Worm (Caenorhabditis elegans): ENCODE data around the gene M153.5.

Gene M153.5

ce11 chrX:12146453-12147085 lies 2.8 kb downstream of the M153.5 start, which contains the start of gene pycr-1:
Gene pycr-1 (plus strand): TSS chrX:12146832.
- TF ChIP-seq lin-29 (GFP tag; IDR thresholded peaks at IDR 0.05) = no peak
- TF ChIP-seq lim-7 (GFP tag; IDR thresholded peaks at IDR 0.05) = no peak
- TF ChIP-seq nhr-28 (tag; optimal IDR thresholded peaks at IDR 0.05) = peak; percentile 65
- TF ChIP-seq R02D3.7 (tag; optimal IDR thresholded peaks at IDR 0.05) = no peak
- no peak for TF ChIP-seq mep-1 (tag; optimal IDR thresholded peaks at IDR 0.05)
- no peak for TF ChIP-seq nhr-102 (tag; optimal IDR thresholded peaks at IDR 0.05)
- TF ChIP-seq pqm-1 (tag; optimal IDR thresholded peaks at IDR 0.05) = peak; percentile 77
- TF ChIP-seq dmd-6 (GFP tag; IDR thresholded peaks at IDR 0.05) = peak; percentile 39
- no peak for TF ChIP-seq skn-1 (tag; optimal IDR thresholded peaks at IDR 0.05)
- peak; percentile 24 for TF ChIP-seq hlh-30 (tag; optimal IDR thresholded peaks at IDR 0.05; ENCODE audit: insufficient read depth)
- TF ChIP-seq dve-1 (tag; optimal IDR thresholded peaks at IDR 0.05; ENCODE audit: insufficient read depth) = peak; percentile 14
- TF ChIP-seq lin-1 (GFP tag; IDR thresholded peaks at IDR 0.05) = no peak
- no peak for TF ChIP-seq daf-16 (GFP tag; optimal IDR thresholded peaks at IDR 0.05)
- TF ChIP-seq daf-16 (tag; optimal IDR thresholded peaks at IDR 0.05) = peak; percentile 90
- peak; percentile 49 for TF ChIP-seq hlh-11 (tag; optimal IDR thresholded peaks at IDR 0.05)
- no peak for TF ChIP-seq daf-19 (GFP tag; conservative IDR thresholded peaks at IDR 0.05)
- peak; percentile 62 for TF ChIP-seq aha-1 (tag)
- TF ChIP-seq Y48G9A.11 (GFP tag; IDR thresholded peaks at IDR 0.05) = no peak
- no peak for TF ChIP-seq zip-11 (GFP tag; IDR thresholded peaks at IDR 0.05)

- TF ChIP-seq nhr-11 (tag; optimal IDR thresholded peaks at IDR 0.05) (peak; percentile 4), attf-4 (tag; optimal IDR thresholded peaks at IDR 0.05) (no peak)
These were observed 5.9 kb downstream of the M153.5 start, which contains the start of gene znf-474 for ce11 chrX:12149638-12150137. Gene znf-474 (plus strand): TSS chrX:12149924.

- no peak for TF ChIP-seq nhr-10 (tag; optimal IDR thresholded peaks at IDR 0.05)
- no peak for TF ChIP-seq daf-16 (GFP tag; optimal IDR thresholded peaks at IDR 0.05)
- TF ChIP-seq daf-16 (tag; optimal IDR thresholded peaks at IDR 0.05) = peak; percentile 43
- TF ChIP-seq unc-62 (GFP tag; optimal IDR thresholded peaks at IDR 0.05 in 1 of 2) = peak in 1 of 2 experiments; percentile 65
- no peak for TF ChIP-seq unc-62 (tag; optimal IDR thresholded peaks at IDR 0.05)
- TF ChIP-seq lin-15B (tag; optimal IDR thresholded peaks at IDR 0.05) = no peak
- peak; percentile 13 for TF ChIP-seq nhr-28 (tag; optimal IDR thresholded peaks at IDR 0.05)
- peak; percentile 43 for TF ChIP-seq pqm-1 (tag; optimal IDR thresholded peaks at IDR 0.05)
- 0 out of 2 replicates have a peak, but pooled peaks have one; percentile 10 for TF ChIP-seq dmd-6 (GFP tag; IDR thresholded peaks at IDR 0.05)
These were observed 10.5 kb downstream of the M153.5 start, which contains the start of gene mfsd-11 for ce11 chrX:12154055-12154898. Gene mfsd-11 (minus strand): TSS chrX:12154105.

ce11 chrX:12158641-12159040 lies 14.8 kb downstream of the M153.5 start:
- TF ChIP-seq ctbp-1 (GFP tag; IDR thresholded peaks at IDR 0.05) (no peak), lim-7 (GFP tag; IDR thresholded peaks at IDR 0.05) (no peak), F26F4.8 (GFP tag; conservative IDR thresholded peaks at IDR 0.05) (no peak), lin-1 (GFP tag; IDR thresholded peaks at IDR 0.05) (no peak), unc-62 (GFP tag; optimal IDR thresholded peaks at IDR 0.05 in 1 of 2) (peak in 1 of 2 experiments; percentile 15), unc-62 (tag; optimal IDR thresholded peaks at IDR 0.05) (no peak), mxl-3 (GFP tag; optimal IDR thresholded peaks at IDR 0.05) (no peak), nhr-11 (tag; optimal IDR thresholded peaks at IDR 0.05) (peak; percentile 5), nhr-28 (tag; optimal IDR thresholded peaks at IDR 0.05) (no peak), mes-2 (tag; optimal IDR thresholded peaks at IDR 0.05; ENCODE audit: poor library complexity, severe bottlenecking) (no peak), lin-38 (GFP tag; IDR thresholded peaks at IDR 0.05) (no peak)

Measured in whole organism, L4 larva.